Worm (Caenorhabditis elegans): ENCODE data around the gene R02F2.9.

The R02F2.9 gene

ce11 chrIII:5487087-5487603 is 11.8 kb upstream of the R02F2.9 start, which contains the start of gene osg-1:
Gene osg-1 (plus strand): TSS chrIII:5487553.
- TF ChIP-seq F13C5.2 (tag; optimal IDR thresholded peaks at IDR 0.05) (no peak), tbx-37 (GFP tag; conservative IDR thresholded peaks at IDR 0.05) (no peak), tbx-11 (GFP tag; IDR thresholded peaks at IDR 0.05) (no peak), tra-4 (tag; optimal IDR thresholded peaks at IDR 0.05) (no peak), scrt-1 (GFP tag; IDR thresholded peaks at IDR 0.05) (no peak), B0310.2 (tag; optimal IDR thresholded peaks at IDR 0.05) (no peak), flt-1 (GFP tag; IDR thresholded peaks at IDR 0.05) (no peak), ama-1 (optimal IDR thresholded peaks at IDR 0.05) (no peak), ceh-36 (tag; optimal IDR thresholded peaks at IDR 0.05) (no peak), sea-1 (GFP tag; conservative IDR thresholded peaks at IDR 0.05) (no peak), ceh-13 (GFP tag; optimal IDR thresholded peaks at IDR 0.05) (no peak), hmg-4 (GFP tag; optimal IDR thresholded peaks at IDR 0.05) (no peak)

DNA sequence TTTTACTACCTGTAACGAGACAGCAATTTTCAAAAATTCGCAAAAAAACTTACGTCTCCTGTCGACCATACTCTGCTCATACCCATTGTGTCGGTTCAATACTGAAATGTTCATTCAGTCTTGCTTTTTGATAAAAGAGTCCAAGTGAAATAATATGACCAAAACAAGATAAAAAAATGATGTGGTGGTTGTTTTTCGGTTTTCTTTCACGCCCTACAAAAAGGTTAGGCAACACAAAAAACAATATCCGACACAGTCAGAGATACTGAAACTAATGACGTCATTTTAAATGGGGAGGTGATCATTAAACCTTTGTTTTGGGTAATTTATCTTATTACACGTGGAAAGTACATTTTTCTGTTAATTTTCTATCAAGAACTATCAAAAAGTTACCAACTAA is 3.8 kb upstream of the R02F2.9 start, which contains the start of gene R02F2.8:
TSS of gene R02F2.8 (minus strand) at position 101 of the 400 bp plus-strand sequence.
- TF ChIP-seq tra-4 (tag; optimal IDR thresholded peaks at IDR 0.05) (no peak), aly-1 (tag; optimal IDR thresholded peaks at IDR 0.05) (no peak), tbx-11 (GFP tag; IDR thresholded peaks at IDR 0.05) (no peak), tbx-37 (GFP tag; conservative IDR thresholded peaks at IDR 0.05) (no peak), ceh-36 (tag; optimal IDR thresholded peaks at IDR 0.05) (no peak), hmg-4 (GFP tag; optimal IDR thresholded peaks at IDR 0.05) (no peak), B0310.2 (tag; optimal IDR thresholded peaks at IDR 0.05) (no peak), scrt-1 (GFP tag; IDR thresholded peaks at IDR 0.05) (no peak), hmbx-1 (tag; optimal IDR thresholded peaks at IDR 0.05) (no peak), pes-1 (GFP tag; IDR thresholded peaks at IDR 0.05) (no peak), flt-1 (GFP tag; IDR thresholded peaks at IDR 0.05) (no peak), F13C5.2 (tag; optimal IDR thresholded peaks at IDR 0.05) (no peak), ama-1 (optimal IDR thresholded peaks at IDR 0.05) (no peak)

ce11 chrIII:5499942-5500341 is 952 bp downstream of the R02F2.9 start:
- no peak for TF ChIP-seq B0310.2 (tag; optimal IDR thresholded peaks at IDR 0.05)
- no peak for TF ChIP-seq ceh-13 (GFP tag; optimal IDR thresholded peaks at IDR 0.05)
- no peak for TF ChIP-seq tra-4 (tag; optimal IDR thresholded peaks at IDR 0.05)
- no peak for TF ChIP-seq hnd-1 (tag; optimal IDR thresholded peaks at IDR 0.05)

DNA sequence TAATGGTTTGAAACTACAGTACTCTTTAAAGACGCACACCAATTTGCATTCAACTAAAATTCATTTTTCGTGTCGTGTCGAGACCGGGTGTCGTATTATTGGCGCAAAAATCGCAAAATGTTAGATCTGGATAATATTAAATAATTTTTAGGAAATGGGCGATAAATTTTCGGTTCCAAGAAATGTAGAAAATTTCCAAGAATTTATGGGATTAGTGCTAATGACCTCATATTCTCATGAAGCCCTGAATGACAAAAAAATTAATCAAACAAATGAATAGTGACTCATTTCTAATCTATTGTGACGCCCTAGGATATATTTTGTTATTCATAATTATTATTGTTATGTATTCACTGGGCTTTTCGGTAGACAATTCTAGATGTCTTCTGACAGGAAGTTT is 1.7 kb downstream of the R02F2.9 start:
- TF ChIP-seq flt-1 (GFP tag; IDR thresholded peaks at IDR 0.05) (no peak), pes-1 (GFP tag; IDR thresholded peaks at IDR 0.05) (no peak), hmg-4 (GFP tag; optimal IDR thresholded peaks at IDR 0.05) (no peak), ceh-13 (GFP tag; optimal IDR thresholded peaks at IDR 0.05) (no peak), tbx-37 (GFP tag; conservative IDR thresholded peaks at IDR 0.05) (no peak), sea-1 (GFP tag; conservative IDR thresholded peaks at IDR 0.05) (no peak), scrt-1 (GFP tag; IDR thresholded peaks at IDR 0.05) (no peak), tbx-11 (GFP tag; IDR thresholded peaks at IDR 0.05) (no peak), tra-4 (tag; optimal IDR thresholded peaks at IDR 0.05) (no peak), hnd-1 (tag; optimal IDR thresholded peaks at IDR 0.05) (no peak), ets-7 (tag; optimal IDR thresholded peaks at IDR 0.05) (no peak), aly-1 (tag; optimal IDR thresholded peaks at IDR 0.05) (no peak), ceh-36 (tag; optimal IDR thresholded peaks at IDR 0.05) (no peak), F13C5.2 (tag; optimal IDR thresholded peaks at IDR 0.05) (no peak), ama-1 (optimal IDR thresholded peaks at IDR 0.05) (no peak), B0310.2 (tag; optimal IDR thresholded peaks at IDR 0.05) (no peak), hmbx-1 (tag; optimal IDR thresholded peaks at IDR 0.05) (no peak)

DNA sequence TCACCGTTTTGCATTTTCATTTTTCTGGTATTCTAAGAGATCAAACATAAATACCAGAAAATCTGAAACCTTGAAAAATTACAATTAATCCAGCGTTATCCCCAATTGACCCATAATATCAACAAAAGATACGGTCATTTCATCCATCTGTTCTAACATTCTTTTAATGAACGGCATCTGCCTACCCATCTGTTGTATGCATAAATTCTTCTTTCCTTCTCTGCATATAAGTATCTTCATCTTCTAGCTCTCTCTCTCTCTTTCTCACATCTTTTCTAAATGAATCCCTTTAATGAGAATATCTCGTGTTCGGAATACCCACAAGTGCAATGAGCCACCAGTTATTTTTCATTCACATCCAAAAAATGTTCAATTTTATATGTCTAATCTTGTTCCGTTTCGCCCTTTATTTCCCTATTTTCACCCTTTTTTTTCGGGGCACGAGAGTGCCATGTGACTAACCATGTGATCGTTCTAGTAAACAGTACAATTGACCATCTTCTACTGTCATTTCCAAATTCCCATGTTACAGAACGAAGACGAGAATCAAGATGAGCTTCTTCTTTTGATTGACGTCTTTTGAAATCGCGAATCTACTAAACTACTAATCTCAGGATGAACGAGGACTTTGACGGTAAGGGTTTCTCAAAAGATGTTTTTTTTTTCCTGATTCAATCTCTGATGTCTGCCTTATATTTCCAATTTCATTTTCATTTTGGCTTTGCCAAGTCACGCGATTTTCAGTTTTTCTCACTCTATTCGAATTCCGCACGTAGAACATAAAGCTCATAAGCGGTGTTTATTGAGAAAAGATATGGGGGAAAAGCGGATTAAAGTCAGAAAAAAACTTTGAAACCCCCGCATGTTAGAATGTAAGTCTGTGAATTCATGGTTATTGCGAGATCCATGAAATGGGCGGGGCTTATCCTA is 2.6 kb downstream of the R02F2.9 start, which contains the start of gene R02F2.1:
TSS of gene R02F2.1 (plus strand) at position 528 of the 930 bp plus-strand sequence.
- TF ChIP-seq pes-1 (GFP tag; IDR thresholded peaks at IDR 0.05) (no peak), tra-4 (tag; optimal IDR thresholded peaks at IDR 0.05) (no peak), scrt-1 (GFP tag; IDR thresholded peaks at IDR 0.05) (no peak), hmg-4 (GFP tag; optimal IDR thresholded peaks at IDR 0.05) (no peak)

DNA sequence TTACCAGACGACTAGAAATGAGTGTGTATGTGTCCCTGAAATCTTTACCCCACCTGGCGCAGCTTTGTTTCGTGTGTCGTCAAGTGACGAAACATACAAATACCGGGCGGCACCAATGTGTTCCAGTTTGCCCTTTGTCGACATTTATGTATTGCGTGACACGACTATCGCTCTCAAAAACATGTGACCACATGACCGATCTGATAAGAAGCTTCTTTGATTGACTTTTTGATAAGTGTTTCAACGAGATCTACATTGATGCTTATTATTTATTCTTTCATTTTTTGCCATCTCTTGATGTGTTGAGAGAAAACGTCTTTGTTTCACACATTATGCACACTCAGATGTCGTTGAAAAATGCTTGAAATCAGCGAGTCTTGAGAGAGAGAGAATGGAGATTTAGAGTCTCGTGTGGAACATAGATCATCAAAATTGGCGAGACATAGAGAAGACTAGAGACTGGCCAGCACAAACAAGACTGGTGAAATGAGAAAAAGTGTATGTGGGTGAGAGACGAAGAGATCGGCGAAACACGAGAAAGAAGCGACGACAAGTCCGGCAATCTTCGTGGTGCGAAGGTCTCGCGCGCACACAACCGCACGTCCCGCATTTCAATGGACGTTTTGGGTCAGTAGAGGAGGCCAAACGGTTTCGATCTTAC is 4.1 kb downstream of the R02F2.9 start:
- no peak for TF ChIP-seq hnd-1 (tag; optimal IDR thresholded peaks at IDR 0.05)
- no peak for TF ChIP-seq B0310.2 (tag; optimal IDR thresholded peaks at IDR 0.05)
- no peak for TF ChIP-seq sea-1 (GFP tag; conservative IDR thresholded peaks at IDR 0.05)
- TF ChIP-seq ama-1 (optimal IDR thresholded peaks at IDR 0.05) = no peak
- no peak for TF ChIP-seq tbx-37 (GFP tag; conservative IDR thresholded peaks at IDR 0.05)
- TF ChIP-seq ceh-13 (GFP tag; optimal IDR thresholded peaks at IDR 0.05) = no peak
- no peak for TF ChIP-seq hmbx-1 (tag; optimal IDR thresholded peaks at IDR 0.05)
- TF ChIP-seq hmg-4 (GFP tag; optimal IDR thresholded peaks at IDR 0.05) = no peak
- no peak for TF ChIP-seq scrt-1 (GFP tag; IDR thresholded peaks at IDR 0.05)
- TF ChIP-seq F13C5.2 (tag; optimal IDR thresholded peaks at IDR 0.05) = no peak
- TF ChIP-seq ets-7 (tag; optimal IDR thresholded peaks at IDR 0.05) = no peak
- TF ChIP-seq flt-1 (GFP tag; IDR thresholded peaks at IDR 0.05) = no peak
- no peak for TF ChIP-seq ceh-36 (tag; optimal IDR thresholded peaks at IDR 0.05)
- TF ChIP-seq pes-1 (GFP tag; IDR thresholded peaks at IDR 0.05) = no peak
- no peak for TF ChIP-seq tra-4 (tag; optimal IDR thresholded peaks at IDR 0.05)

ce11 chrIII:5503669-5504068 is 4.7 kb downstream of the R02F2.9 start:
- no peak for TF ChIP-seq B0310.2 (tag; optimal IDR thresholded peaks at IDR 0.05)
- TF ChIP-seq aly-1 (tag; optimal IDR thresholded peaks at IDR 0.05) = no peak
- no peak for TF ChIP-seq ceh-36 (tag; optimal IDR thresholded peaks at IDR 0.05)
- TF ChIP-seq hnd-1 (tag; optimal IDR thresholded peaks at IDR 0.05) = no peak
- TF ChIP-seq tbx-37 (GFP tag; conservative IDR thresholded peaks at IDR 0.05) = no peak
- TF ChIP-seq flt-1 (GFP tag; IDR thresholded peaks at IDR 0.05) = no peak
- no peak for TF ChIP-seq sea-1 (GFP tag; conservative IDR thresholded peaks at IDR 0.05)
- no peak for TF ChIP-seq hmg-4 (GFP tag; optimal IDR thresholded peaks at IDR 0.05)
- no peak for TF ChIP-seq F13C5.2 (tag; optimal IDR thresholded peaks at IDR 0.05)
- TF ChIP-seq tra-4 (tag; optimal IDR thresholded peaks at IDR 0.05) = no peak
- TF ChIP-seq tbx-11 (GFP tag; IDR thresholded peaks at IDR 0.05) = no peak
- no peak for TF ChIP-seq pes-1 (GFP tag; IDR thresholded peaks at IDR 0.05)
- no peak for TF ChIP-seq ets-7 (tag; optimal IDR thresholded peaks at IDR 0.05)
- no peak for TF ChIP-seq ceh-13 (GFP tag; optimal IDR thresholded peaks at IDR 0.05)
- no peak for TF ChIP-seq scrt-1 (GFP tag; IDR thresholded peaks at IDR 0.05)
- no peak for TF ChIP-seq ama-1 (optimal IDR thresholded peaks at IDR 0.05)

All from whole organism, early embryonic.